Fruit fly (Drosophila melanogaster): Measurements from ENCODE around the gene tmod.

- no peak for TF ChIP-seq h (optimal IDR thresholded peaks at IDR 0.05)
- no peak for TF ChIP-seq Myc (optimal IDR thresholded peaks at IDR 0.05)
- TF ChIP-seq Sin3A (optimal IDR thresholded peaks at IDR 0.05), result no peak
- no peak for TF ChIP-seq insv (optimal IDR thresholded peaks at IDR 0.05)
- TF ChIP-seq psq (optimal IDR thresholded peaks at IDR 0.05), result no peak
These were observed 64.3 kb downstream of the tmod start, which contains the start of gene CG31019 for dm6 chr3R:30596704-30597103.
